Fruit fly (Drosophila melanogaster) whole organism, embryonic: Measurements from ENCODE around the gene CG14015.
A peak's percentile ranks its signal among the peaks of the same experiment; 100 is the strongest.

Experiments used
- CG10565 ChIP-seq: fragments of 200-800 bp; sonication (Bioruptor generic); optimal IDR thresholded peaks from 3 replicates; lab custom pipeline; 2016; ENCODE audit warnings: missing biosample characterization, mild to moderate bottlenecking, missing genetic modification characterization
- CG10654 ChIP-seq: fragments of 200-800 bp; sonication (Bioruptor generic); optimal IDR thresholded peaks from 2 replicates; lab custom pipeline; 2016; ENCODE audit warnings: missing biosample characterization, missing genetic modification characterization
- CG11696 ChIP-seq: fragments of 200-800 bp; sonication (Bioruptor generic); IDR thresholded peaks from 2 replicates; pipeline ENCODE4 v1.3.6; 2022; ENCODE audit warnings: missing biosample characterization, missing genetic modification characterization
- CG12942 ChIP-seq: fragments of 200-800 bp; sonication (Bioruptor generic); optimal IDR thresholded peaks from 3 replicates; lab custom pipeline; 2016; ENCODE audit warnings: missing biosample characterization, missing genetic modification characterization
- CG13296 ChIP-seq: fragments of 200-800 bp; sonication (Bioruptor generic); optimal IDR thresholded peaks from 3 replicates; lab custom pipeline; 2018; ENCODE audit warnings: missing biosample characterization, mild to moderate bottlenecking, missing genetic modification characterization
- CG14667 ChIP-seq: fragments of 200-800 bp; sonication (Bioruptor generic); IDR thresholded peaks from 2 replicates; pipeline ENCODE4 v1.3.6; 2022; ENCODE audit warnings: missing biosample characterization, missing genetic modification characterization
- CG15696 ChIP-seq: fragments of 200-800 bp; sonication (Bioruptor generic); optimal IDR thresholded peaks from 2 replicates; lab custom pipeline; 2019; ENCODE audit warnings: missing biosample characterization, mild to moderate bottlenecking, missing genetic modification characterization, moderate library complexity
- CG1603 ChIP-seq: fragments of 200-800 bp; sonication (Bioruptor generic); optimal IDR thresholded peaks from 2 replicates; lab custom pipeline; 2019; ENCODE audit warnings: missing biosample characterization, mild to moderate bottlenecking, missing genetic modification characterization, moderate library complexity
- CG30020 ChIP-seq: fragments of 200-800 bp; optimal IDR thresholded peaks from 2 replicates; lab custom pipeline; 2019; ENCODE audit warnings: missing biosample characterization, mild to moderate bottlenecking, missing genetic modification characterization, moderate library complexity
- CG3726 ChIP-seq: fragments of 200-800 bp; sonication (Bioruptor generic); IDR thresholded peaks from 3 replicates; pipeline ENCODE4, ENCODE4 v1.3.6; 2022; ENCODE audit warnings: missing biosample characterization, missing genetic modification characterization
- CG4360 ChIP-seq: fragments of 200-800 bp; sonication (Bioruptor generic); IDR thresholded peaks from 2 replicates; pipeline ENCODE4 v1.3.6; 2022; ENCODE audit warnings: missing biosample characterization, missing genetic modification characterization
- CG4854 ChIP-seq: fragments of 200-800 bp; sonication (Bioruptor generic); optimal IDR thresholded peaks from 2 replicates; lab custom pipeline; 2016; ENCODE audit warnings: missing biosample characterization, missing genetic modification characterization, inconsistent platforms
- CG8290 ChIP-seq, 3 experiments: fragments of 200-800 bp; sonication (Bioruptor generic); optimal IDR thresholded peaks; 2 replicates each; lab custom pipeline; 2016 to 2019; ENCODE audit warnings: missing biosample characterization in 3 of 3, missing genetic modification characterization in 3 of 3, mild to moderate bottlenecking in 2 of 3, moderate library complexity in 1 of 3
- CG8388 ChIP-seq: fragments of 200-800 bp; sonication (Bioruptor generic); optimal IDR thresholded peaks from 2 replicates; lab custom pipeline; 2019; ENCODE audit warnings: missing biosample characterization, mild to moderate bottlenecking, missing genetic modification characterization, moderate library complexity
- CG9797 ChIP-seq: fragments of 200-800 bp; sonication (Bioruptor generic); optimal IDR thresholded peaks from 3 replicates; lab custom pipeline; 2018; ENCODE audit warnings: missing biosample characterization, mild to moderate bottlenecking, missing genetic modification characterization
- CG9817 ChIP-seq: fragments of 200-800 bp; sonication (Bioruptor generic); optimal IDR thresholded peaks from 2 replicates; lab custom pipeline; 2018; ENCODE audit warnings: missing biosample characterization, mild to moderate bottlenecking, missing genetic modification characterization, moderate library complexity
- CG9876 ChIP-seq: fragments of 200-800 bp; sonication (Bioruptor generic); optimal IDR thresholded peaks from 2 replicates; lab custom pipeline; 2016; ENCODE audit warnings: missing biosample characterization, missing genetic modification characterization
- Dad ChIP-seq: fragments of 200-800 bp; sonication (Bioruptor generic); optimal IDR thresholded peaks from 3 replicates; lab custom pipeline; 2016; ENCODE audit warnings: missing biosample characterization, missing genetic modification characterization
- Dfd ChIP-seq, 2 experiments: fragments of >200 bp; optimal IDR thresholded peaks; 2 replicates each; lab custom pipeline; 2017; ENCODE audit warnings: missing biosample characterization in 2 of 2, missing genetic modification characterization in 2 of 2
- GATAe ChIP-seq: fragments of 200-800 bp; sonication (Bioruptor generic); conservative IDR thresholded peaks from 2 replicates; pipeline ENCODE4 v1.3.6; 2022; ENCODE audit warnings: missing biosample characterization, missing genetic modification characterization
- Hmx ChIP-seq: fragments of 200-800 bp; sonication (Bioruptor generic); optimal IDR thresholded peaks from 2 replicates; lab custom pipeline; 2016; ENCODE audit warnings: missing biosample characterization, missing genetic modification characterization
- NFAT ChIP-seq: fragments of 200-800 bp; sonication (Bioruptor generic); IDR thresholded peaks from 2 replicates; pipeline ENCODE4 v1.3.6; 2022; ENCODE audit warnings: missing biosample characterization, missing genetic modification characterization
- Neu2 ChIP-seq: fragments of 200-800 bp; sonication (Bioruptor generic); optimal IDR thresholded peaks from 3 replicates; lab custom pipeline; 2016; ENCODE audit warnings: missing biosample characterization, missing genetic modification characterization, borderline replicate concordance
- Oaz ChIP-seq: fragments of 200-800 bp; sonication (Bioruptor generic); IDR thresholded peaks from 2 replicates; pipeline ENCODE4 v1.3.6; 2022; ENCODE audit warnings: missing biosample characterization, missing genetic modification characterization
- Poxn ChIP-seq: fragments of 200-800 bp; sonication (Bioruptor generic); IDR thresholded peaks from 2 replicates; pipeline ENCODE4 v1.3.6; 2022; ENCODE audit warnings: missing biosample characterization, missing genetic modification characterization
- Taf1 ChIP-seq: fragments of 200-800 bp; sonication (Bioruptor generic); IDR thresholded peaks from 2 replicates; pipeline ENCODE4 v1.3.6; 2022; ENCODE audit warnings: missing biosample characterization, missing genetic modification characterization
- Tbp ChIP-seq: fragments of >200 bp; optimal IDR thresholded peaks from 2 replicates; lab custom pipeline; 2018; ENCODE audit warnings: missing biosample characterization, missing genetic modification characterization
- Xrp1 ChIP-seq: fragments of 200-800 bp; sonication (Bioruptor generic); IDR thresholded peaks from 2 replicates; pipeline ENCODE4 v1.3.6; 2022; ENCODE audit warnings: missing biosample characterization, missing genetic modification characterization
- YL-1 ChIP-seq: fragments of 200-800 bp; sonication (Bioruptor generic); optimal IDR thresholded peaks from 3 replicates; lab custom pipeline; 2017; ENCODE audit warnings: missing biosample characterization, mild to moderate bottlenecking, missing genetic modification characterization
- ab ChIP-seq: fragments of 200-800 bp; sonication (Bioruptor generic); optimal IDR thresholded peaks from 2 replicates; lab custom pipeline; 2016; ENCODE audit warnings: missing biosample characterization, missing genetic modification characterization
- corto ChIP-seq: fragments of 200-800 bp; sonication (Bioruptor generic); optimal IDR thresholded peaks from 2 replicates; lab custom pipeline; 2016; ENCODE audit warnings: missing biosample characterization, mild to moderate bottlenecking, missing genetic modification characterization, moderate library complexity
- dati ChIP-seq: fragments of 200-800 bp; sonication (Bioruptor generic); IDR thresholded peaks from 2 replicates; pipeline ENCODE4 v1.3.6; 2022; ENCODE audit warnings: missing biosample characterization, missing genetic modification characterization
- dysf ChIP-seq: fragments of 200-800 bp; sonication (Bioruptor generic); IDR thresholded peaks from 3 replicates; pipeline ENCODE4 v1.3.6; 2022; ENCODE audit warnings: missing biosample characterization, missing genetic modification characterization
- gem ChIP-seq: fragments of 200-800 bp; sonication (Bioruptor generic); optimal IDR thresholded peaks from 2 replicates; lab custom pipeline; 2019; ENCODE audit warnings: missing biosample characterization, mild to moderate bottlenecking, missing genetic modification characterization, moderate library complexity
- gro ChIP-seq: fragments of 200-800 bp; sonication (Bioruptor generic); optimal IDR thresholded peaks from 2 replicates; lab custom pipeline; 2016; ENCODE audit warnings: missing biosample characterization, missing genetic modification characterization
- hb ChIP-seq: fragments of 200-800 bp; sonication (Bioruptor generic); IDR thresholded peaks from 3 replicates; pipeline ENCODE4 v1.3.6; 2022; ENCODE audit warnings: missing biosample characterization, missing genetic modification characterization; ENCODE audit not compliant: partially characterized antibody
- hbn ChIP-seq: fragments of 200-800 bp; sonication (Bioruptor generic); IDR thresholded peaks from 2 replicates; pipeline ENCODE4 v1.3.6; 2022; ENCODE audit warnings: missing biosample characterization, missing genetic modification characterization; ENCODE audit not compliant: partially characterized antibody
- hkb ChIP-seq, 2 experiments: fragments of 200-800 bp in 1 of 2; fragments of >200 bp in 1 of 2; sonication (Bioruptor generic) in 1 of 2; IDR thresholded peaks in 1 of 2; optimal IDR thresholded peaks in 1 of 2; 2 replicates each; pipeline versions ENCODE4 v1.3.6 to Lab custom; 2017 to 2022; ENCODE audit warnings: missing biosample characterization in 1 of 2, missing genetic modification characterization in 1 of 2
- lbe ChIP-seq: fragments of 200-800 bp; sonication (Bioruptor generic); optimal IDR thresholded peaks from 2 replicates; lab custom pipeline; 2016; ENCODE audit warnings: missing biosample characterization, mild to moderate bottlenecking, missing genetic modification characterization
- phol ChIP-seq: fragments of 200-800 bp; sonication (Bioruptor generic); optimal IDR thresholded peaks from 3 replicates; lab custom pipeline; 2018; ENCODE audit warnings: missing biosample characterization, mild to moderate bottlenecking, missing genetic modification characterization, moderate library complexity
- psq ChIP-seq: fragments of 200-800 bp; sonication (Bioruptor generic); optimal IDR thresholded peaks from 2 replicates; lab custom pipeline; 2017; ENCODE audit warnings: missing biosample characterization, missing genetic modification characterization
- sens ChIP-seq: fragments of 200-800 bp; sonication (Bioruptor generic); peaks from one replicate; lab custom pipeline; 2016; ENCODE audit warnings: missing biosample characterization, missing genetic modification characterization
- sima ChIP-seq: fragments of 200-800 bp; sonication (Bioruptor generic); optimal IDR thresholded peaks from 2 replicates; lab custom pipeline; 2016; ENCODE audit warnings: missing biosample characterization, missing genetic modification characterization
- sna ChIP-seq: fragments of 200-800 bp; sonication (Bioruptor generic); IDR thresholded peaks from 2 replicates; pipeline ENCODE4 v1.3.6; 2022; ENCODE audit warnings: missing biosample characterization, missing genetic modification characterization; ENCODE audit not compliant: partially characterized antibody
- unc-4 ChIP-seq: fragments of 200-800 bp; sonication (Bioruptor generic); IDR thresholded peaks from 2 replicates; pipeline ENCODE4 v1.3.6; 2022; ENCODE audit warnings: missing biosample characterization, missing genetic modification characterization; ENCODE audit not compliant: partially characterized antibody
- unpg ChIP-seq: fragments of 200-800 bp; sonication (Bioruptor generic); optimal IDR thresholded peaks from 3 replicates; lab custom pipeline; 2018; ENCODE audit warnings: missing biosample characterization, mild to moderate bottlenecking, missing genetic modification characterization, moderate library complexity
- yki ChIP-seq: fragments of >200 bp; optimal IDR thresholded peaks from 3 replicates; lab custom pipeline; 2018

CG14015 gene

DNA sequence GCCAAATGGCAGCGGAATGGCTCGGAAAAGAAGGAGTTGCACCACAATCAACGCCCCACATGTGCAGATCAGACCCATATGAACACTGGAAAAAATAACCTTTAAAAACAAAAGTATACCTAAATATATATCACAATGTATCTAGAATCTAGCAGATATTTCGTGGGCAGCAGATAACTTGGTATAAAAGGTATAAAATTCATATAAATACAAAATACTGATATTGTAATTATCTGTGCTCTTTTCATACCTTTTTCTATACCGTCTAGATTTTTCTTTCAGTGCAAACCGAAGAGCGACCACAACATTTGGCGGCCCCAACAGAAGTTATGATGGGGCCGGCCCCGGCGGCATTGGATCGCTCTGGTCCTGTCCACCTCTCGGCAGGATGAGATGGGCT is 37.7 kb downstream of the CG14015 start:
- TF ChIP-seq lbe, result peak; percentile 44
- no peak for TF ChIP-seq hkb (optimal IDR thresholded peaks at IDR 0.05; lab: Kevin White, UChicago)
- TF ChIP-seq hkb (GFP tag; IDR thresholded peaks at IDR 0.05; lab: Robert Waterston, UW), result no peak
- peak; percentile 41 for TF ChIP-seq corto (GFP tag; lab: Kevin White, UChicago)
- peak; percentile 65 for TF ChIP-seq sens (GFP tag; lab: Kevin White, UChicago)
- 0 out of 2 replicates have a peak, but pooled peaks have one; percentile 7 for TF ChIP-seq CG14667 (GFP tag; lab: Robert Waterston, UW)
- TF ChIP-seq YL-1 (GFP tag; lab: Kevin White, UChicago), result no peak
- peak; percentile 1 for TF ChIP-seq CG1603 (tag; lab: Kevin White, UChicago)
- peak; percentile 14 for TF ChIP-seq gem (tag; lab: Kevin White, UChicago)

- TF ChIP-seq CG11696 (GFP tag; lab: Robert Waterston, UW) (peak; percentile 53; the same call in 1 of the 2 replicates), CG9797 (GFP tag; lab: Kevin White, UChicago) (no peak), GATAe (no peak), CG10654 (GFP tag; lab: Kevin White, UChicago) (no peak), Xrp1 (GFP tag; lab: Robert Waterston, UW) (peak; percentile 22; the same call in 1 of the 2 replicates), CG8290 (GFP tag; optimal IDR thresholded peaks at IDR 0.05; lab: Kevin White, UChicago) (no peak), CG8290 (tag; optimal IDR thresholded peaks at IDR 0.05; lab: Kevin White, UChicago) (no peak), CG3726 (no peak), dati (GFP tag; lab: Robert Waterston, UW) (no peak), Hmx (GFP tag; lab: Kevin White, UChicago) (no peak), CG4854 (GFP tag; lab: Kevin White, UChicago) (no peak), phol (tag; lab: Kevin White, UChicago) (no peak), Dad (no peak), corto (GFP tag; lab: Kevin White, UChicago) (no peak), Neu2 (no peak), psq (GFP tag; lab: Kevin White, UChicago) (no peak), ab (GFP tag; lab: Kevin White, UChicago) (no peak), Poxn (GFP tag; lab: Robert Waterston, UW) (no peak), sima (no peak)
- TF ChIP-seq, all 482 proteins: peak for 2
These were observed 39.5 kb downstream of the CG14015 start for dm6 chr2L:5499458-5499857.

DNA sequence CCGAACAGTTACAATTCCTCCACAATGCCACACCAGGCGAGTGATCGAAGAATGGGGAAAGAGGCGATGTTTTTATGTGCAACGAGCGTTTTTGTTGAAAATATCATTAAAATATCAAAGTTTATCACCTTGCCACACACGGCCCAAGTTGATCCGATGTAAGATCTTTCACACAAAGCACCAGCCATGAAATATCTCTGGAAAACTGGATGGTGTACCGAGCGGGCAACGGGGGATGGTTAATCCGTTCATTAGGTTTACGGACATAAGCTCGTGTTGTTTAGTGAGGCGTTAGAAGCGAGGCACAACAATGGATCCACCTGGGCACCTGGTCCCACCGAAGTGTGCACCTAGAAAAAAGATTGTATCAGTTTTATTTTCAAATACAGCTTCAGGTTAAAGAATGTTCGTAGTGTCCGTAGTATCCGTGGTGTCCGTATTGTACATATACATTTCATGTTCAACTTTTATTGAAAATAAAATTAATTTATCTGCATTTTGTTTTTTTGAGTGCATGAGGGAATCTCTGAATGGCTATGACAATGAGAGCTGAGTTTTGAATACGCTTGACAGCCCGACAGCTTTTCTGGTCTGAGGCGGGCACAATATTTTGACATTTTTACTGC is 42.4 kb downstream of the CG14015 start:
- TF ChIP-seq CG9817 (tag; lab: Kevin White, UChicago) (peak; percentile 62), CG10565 (GFP tag; lab: Kevin White, UChicago) (no peak), CG9876 (GFP tag; lab: Kevin White, UChicago) (no peak), CG4854 (GFP tag; lab: Kevin White, UChicago) (no peak), GATAe (no peak), gro (GFP tag; lab: Kevin White, UChicago) (peak; percentile 14), Tbp (GFP tag; lab: Kevin White, UChicago) (no peak), CG4360 (GFP tag; lab: Robert Waterston, UW) (no peak), hb (no peak), dysf (GFP tag; lab: Robert Waterston, UW) (peak; percentile 64), Taf1 (GFP tag; lab: Robert Waterston, UW) (0 out of 2 replicates have a peak, but pooled peaks have one; percentile 11), Oaz (peak; percentile 34; the same call in 1 of the 2 replicates), unpg (GFP tag; lab: Kevin White, UChicago) (peak; percentile 78), hbn (GFP tag; lab: Robert Waterston, UW) (no peak), NFAT (peak; percentile 35; the same call in 1 of the 2 replicates), yki (lab: Kevin White, UChicago) (no peak), CG15696 (tag; lab: Kevin White, UChicago) (peak; percentile 22), CG13296 (GFP tag; lab: Kevin White, UChicago) (peak; percentile 41), unc-4 (no peak), Dfd (GFP tag; optimal IDR thresholded peaks at IDR 0.05; lab: Kevin White, UChicago) (no peak), CG30020 (tag; lab: Kevin White, UChicago) (no peak), CG12942 (peak; percentile 21), CG8388 (GFP tag; lab: Kevin White, UChicago) (peak; percentile 61), CG11696 (GFP tag; lab: Robert Waterston, UW) (no peak), sna (GFP tag; lab: Robert Waterston, UW) (no peak)
